Worm (Caenorhabditis elegans): ENCODE measurements around the gene best-23.

DNA sequence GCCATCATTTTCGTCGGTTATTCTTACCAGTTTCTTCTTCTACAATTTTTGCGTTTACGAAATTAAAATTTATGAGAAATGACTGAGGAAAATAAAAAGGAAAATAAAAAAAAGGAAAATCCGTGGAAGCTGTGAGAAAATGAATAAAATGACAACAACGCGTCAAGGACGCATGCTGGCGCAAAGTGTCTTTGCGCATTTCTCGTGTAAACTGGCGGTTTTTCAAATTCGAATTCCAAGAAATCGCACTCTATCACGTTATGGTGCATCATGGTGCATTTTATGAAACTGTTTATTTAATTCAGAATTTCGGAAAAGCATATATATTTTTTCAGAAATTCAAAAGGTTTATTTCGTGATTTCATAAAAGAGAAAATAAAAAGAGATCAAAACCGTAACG is 37.8 kb upstream of the best-23 start, which contains the start of gene dbt-1:
- TF ChIP-seq nhr-76 (tag; optimal IDR thresholded peaks at IDR 0.05) (no peak), nhr-85 (tag) (peak; percentile 93), aly-2 (tag; optimal IDR thresholded peaks at IDR 0.05) (peak; percentile 87), jun-1 (tag; optimal IDR thresholded peaks at IDR 0.05) (peak; percentile 83), lin-35 (GFP tag; optimal IDR thresholded peaks at IDR 0.05) (peak; percentile 97 to 99), nhr-237 (tag; optimal IDR thresholded peaks at IDR 0.05) (peak; percentile 36), lin-15B (tag; optimal IDR thresholded peaks at IDR 0.05) (peak; percentile 54), mep-1 (tag; optimal IDR thresholded peaks at IDR 0.05) (peak; percentile 94), nhr-12 (tag; optimal IDR thresholded peaks at IDR 0.05) (no peak), rnt-1 (tag; optimal IDR thresholded peaks at IDR 0.05) (peak; percentile 91)
